Fruit fly (Drosophila melanogaster) whole organism, adult: ENCODE data around the gene CG7789.
A peak's percentile ranks its signal among the peaks of the same experiment; 100 is the strongest.

ENCODE experiments used
- CG11617 ChIP-seq: fragments of 200-800 bp; sonication (Bioruptor generic); optimal IDR thresholded peaks from 2 replicates; lab custom pipeline; 2017; ENCODE audit warnings: mild to moderate bottlenecking, missing biosample characterization, missing genetic modification reagents, missing genetic modification characterization
- CG12768 ChIP-seq: fragments of 200-800 bp; sonication (Bioruptor generic); optimal IDR thresholded peaks from 2 replicates; lab custom pipeline; 2017; ENCODE audit warnings: missing biosample characterization, missing genetic modification characterization, mild to moderate bottlenecking, moderate library complexity, missing genetic modification reagents
- CG14711 ChIP-seq: fragments of 200-800 bp; sonication (Bioruptor generic); optimal IDR thresholded peaks from 2 replicates; lab custom pipeline; 2018; ENCODE audit warnings: missing biosample characterization, mild to moderate bottlenecking, missing genetic modification characterization, moderate library complexity
- CG1620 ChIP-seq: fragments of 200-800 bp; sonication (Bioruptor generic); optimal IDR thresholded peaks from 2 replicates; lab custom pipeline; 2016; ENCODE audit warnings: missing biosample characterization, missing genetic modification characterization
- CG33017 ChIP-seq: fragments of 200-800 bp; sonication (Bioruptor generic); optimal IDR thresholded peaks from 2 replicates; lab custom pipeline; 2018; ENCODE audit warnings: missing biosample characterization, mild to moderate bottlenecking, missing genetic modification characterization, moderate library complexity
- CG5204 ChIP-seq: fragments of 200-800 bp; sonication (Bioruptor generic); optimal IDR thresholded peaks from 2 replicates; lab custom pipeline; 2016; ENCODE audit warnings: missing biosample characterization, missing genetic modification characterization
- CG7045 ChIP-seq: fragments of 200-800 bp; sonication (Bioruptor generic); optimal IDR thresholded peaks from 2 replicates; lab custom pipeline; 2017; ENCODE audit warnings: missing biosample characterization, mild to moderate bottlenecking, missing genetic modification characterization
- CG7101 ChIP-seq: fragments of 200-800 bp; sonication (Bioruptor generic); optimal IDR thresholded peaks from 2 replicates; lab custom pipeline; 2018; ENCODE audit warnings: missing biosample characterization, mild to moderate bottlenecking, missing genetic modification characterization, moderate library complexity
- Clk ChIP-seq: fragments of 200-800 bp; sonication (Bioruptor generic); optimal IDR thresholded peaks from 2 replicates; lab custom pipeline; 2017; ENCODE audit warnings: missing biosample characterization, missing genetic modification characterization
- Crg-1 ChIP-seq: fragments of 200-800 bp; sonication (Bioruptor generic); optimal IDR thresholded peaks from 2 replicates; lab custom pipeline; 2016; ENCODE audit warnings: missing biosample characterization, missing genetic modification characterization
- Hr96 ChIP-seq: fragments of 200-800 bp; sonication (Bioruptor generic); optimal IDR thresholded peaks from 2 replicates; lab custom pipeline; 2016; ENCODE audit warnings: missing biosample characterization, missing genetic modification characterization
- Mnt ChIP-seq: fragments of 200-800 bp; sonication (Bioruptor generic); optimal IDR thresholded peaks from 2 replicates; lab custom pipeline; 2016; ENCODE audit warnings: missing biosample characterization, mild to moderate bottlenecking, missing genetic modification characterization
- bab1 ChIP-seq: fragments of 200-800 bp; sonication (Bioruptor generic); optimal IDR thresholded peaks from 3 replicates; lab custom pipeline; 2019; ENCODE audit warnings: missing biosample characterization, mild to moderate bottlenecking, missing genetic modification characterization, moderate library complexity
- cic ChIP-seq: fragments of 200-800 bp; sonication (Bioruptor generic); optimal IDR thresholded peaks from 2 replicates; lab custom pipeline; 2017; ENCODE audit warnings: missing biosample characterization, mild to moderate bottlenecking, missing genetic modification characterization, moderate library complexity
- cnc ChIP-seq, 2 experiments: fragments of >200 bp; optimal IDR thresholded peaks; 2 replicates each; lab custom pipeline; 2017
- kay ChIP-seq: fragments of 200-800 bp; sonication (Bioruptor generic); peaks from one replicate; lab custom pipeline; 2016; ENCODE audit warnings: missing biosample characterization, missing genetic modification characterization, borderline replicate concordance
- ovo ChIP-seq: fragments of 200-800 bp; sonication (Bioruptor generic); optimal IDR thresholded peaks from 2 replicates; lab custom pipeline; 2016; ENCODE audit warnings: missing biosample characterization, missing genetic modification characterization
- pad ChIP-seq: fragments of 200-800 bp; sonication (Bioruptor generic); optimal IDR thresholded peaks from 3 replicates; lab custom pipeline; 2017; ENCODE audit warnings: missing biosample characterization, missing genetic modification characterization, mild to moderate bottlenecking, moderate library complexity, missing genetic modification reagents
- tj ChIP-seq: fragments of 200-800 bp; sonication (Bioruptor generic); optimal IDR thresholded peaks from 3 replicates; lab custom pipeline; 2017; ENCODE audit warnings: missing biosample characterization, mild to moderate bottlenecking, missing genetic modification characterization, moderate library complexity
- toe ChIP-seq: fragments of 200-800 bp; sonication (Bioruptor generic); optimal IDR thresholded peaks from 2 replicates; lab custom pipeline; 2016; ENCODE audit warnings: missing biosample characterization, missing genetic modification characterization

CG7789 gene

dm6 chr3R:29818434-29819268 lies 15.7 kb downstream of the CG7789 start, which contains the start of gene neo:
Gene neo, plus strand, starts transcription at chr3R:29819131.
- TF ChIP-seq Hr96 (GFP tag; lab: Kevin White, UChicago) (no peak), tj (GFP tag; lab: Kevin White, UChicago) (no peak), cnc (optimal IDR thresholded peaks at IDR 0.05; lab: Kevin White, UChicago) (no peak), CG5204 (GFP tag; lab: Kevin White, UChicago) (no peak), CG12768 (GFP tag; lab: Kevin White, UChicago) (no peak), Mnt (GFP tag; lab: Kevin White, UChicago) (no peak), CG7045 (GFP tag; lab: Kevin White, UChicago) (no peak), Clk (no peak), CG33017 (tag; lab: Kevin White, UChicago) (no peak), CG14711 (tag; lab: Kevin White, UChicago) (no peak), CG7101 (tag; lab: Kevin White, UChicago) (no peak), ovo (GFP tag; lab: Kevin White, UChicago) (no peak), toe (GFP tag; lab: Kevin White, UChicago) (no peak), kay (GFP tag; lab: Kevin White, UChicago) (no peak)

DNA sequence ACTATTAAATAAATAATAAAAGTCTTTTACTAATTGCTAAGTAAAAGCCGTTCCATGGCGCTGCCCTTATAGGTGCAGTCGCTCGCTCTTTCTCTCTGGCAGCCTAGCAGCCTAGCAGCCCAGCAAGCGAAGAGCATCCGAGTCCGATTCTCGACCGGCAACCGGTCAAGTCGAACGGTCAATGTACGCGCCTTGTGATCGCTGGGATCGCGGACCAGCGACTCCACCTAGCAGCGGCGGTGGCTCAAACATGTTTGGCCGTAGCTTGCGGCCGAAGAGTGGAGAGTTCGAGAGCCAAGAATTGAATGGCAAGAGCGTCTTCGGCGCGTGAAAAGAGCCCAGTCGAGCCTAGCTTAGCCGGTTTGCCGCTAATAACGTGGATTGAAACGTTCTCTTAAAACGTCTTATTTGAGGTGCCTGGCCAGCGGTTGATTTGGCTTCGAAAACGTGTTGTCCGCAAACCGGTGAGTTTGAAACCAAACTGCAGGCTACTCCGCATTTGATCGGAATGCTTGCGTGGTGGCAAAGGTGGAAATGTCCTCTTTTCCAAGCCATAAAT lies 26.3 kb downstream of the CG7789 start:
- TF ChIP-seq toe (GFP tag; lab: Kevin White, UChicago), result no peak
- TF ChIP-seq Crg-1, result no peak
- no peak for TF ChIP-seq CG1620 (GFP tag; lab: Kevin White, UChicago)
- no peak for TF ChIP-seq cnc (optimal IDR thresholded peaks at IDR 0.05; lab: Kevin White, UChicago)

DNA sequence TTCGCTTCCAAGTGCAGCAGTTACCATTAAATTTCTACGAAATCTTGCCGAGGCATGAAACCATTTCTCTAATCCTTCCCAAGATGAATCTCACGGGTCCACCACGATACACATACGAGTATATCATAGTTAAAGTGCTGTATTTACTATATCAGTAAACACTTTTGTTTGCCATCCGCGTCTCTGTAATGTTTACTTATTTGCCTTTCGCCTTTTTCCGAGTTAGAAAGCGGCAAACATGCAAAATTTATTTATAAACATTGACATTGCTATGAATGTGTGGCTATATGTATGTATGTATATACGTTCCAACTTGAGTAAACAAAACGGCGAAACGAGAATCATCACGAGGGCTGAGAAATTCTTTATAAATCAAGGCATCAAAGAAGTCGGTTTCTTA lies 27.9 kb downstream of the CG7789 start:
- TF ChIP-seq CG33017 (tag; lab: Kevin White, UChicago) (peak; percentile 55), CG14711 (tag; lab: Kevin White, UChicago) (peak; percentile 69), bab1 (GFP tag; lab: Kevin White, UChicago) (no peak), tj (GFP tag; lab: Kevin White, UChicago) (no peak), kay (GFP tag; lab: Kevin White, UChicago) (no peak), CG1620 (GFP tag; lab: Kevin White, UChicago) (no peak), toe (GFP tag; lab: Kevin White, UChicago) (no peak), Clk (no peak), CG7045 (GFP tag; lab: Kevin White, UChicago) (peak; percentile 79), Hr96 (GFP tag; lab: Kevin White, UChicago) (peak; percentile 29), Crg-1 (peak; percentile 9), pad (peak; percentile 31), cic (GFP tag; lab: Kevin White, UChicago) (peak; percentile 57), ovo (GFP tag; lab: Kevin White, UChicago) (no peak), cnc (optimal IDR thresholded peaks at IDR 0.05; lab: Kevin White, UChicago) (no peak), CG5204 (GFP tag; lab: Kevin White, UChicago) (no peak), CG12768 (GFP tag; lab: Kevin White, UChicago) (peak; percentile 17), CG11617 (GFP tag; lab: Kevin White, UChicago) (no peak), Mnt (GFP tag; lab: Kevin White, UChicago) (no peak), CG7101 (tag; lab: Kevin White, UChicago) (peak; percentile 69)

DNA sequence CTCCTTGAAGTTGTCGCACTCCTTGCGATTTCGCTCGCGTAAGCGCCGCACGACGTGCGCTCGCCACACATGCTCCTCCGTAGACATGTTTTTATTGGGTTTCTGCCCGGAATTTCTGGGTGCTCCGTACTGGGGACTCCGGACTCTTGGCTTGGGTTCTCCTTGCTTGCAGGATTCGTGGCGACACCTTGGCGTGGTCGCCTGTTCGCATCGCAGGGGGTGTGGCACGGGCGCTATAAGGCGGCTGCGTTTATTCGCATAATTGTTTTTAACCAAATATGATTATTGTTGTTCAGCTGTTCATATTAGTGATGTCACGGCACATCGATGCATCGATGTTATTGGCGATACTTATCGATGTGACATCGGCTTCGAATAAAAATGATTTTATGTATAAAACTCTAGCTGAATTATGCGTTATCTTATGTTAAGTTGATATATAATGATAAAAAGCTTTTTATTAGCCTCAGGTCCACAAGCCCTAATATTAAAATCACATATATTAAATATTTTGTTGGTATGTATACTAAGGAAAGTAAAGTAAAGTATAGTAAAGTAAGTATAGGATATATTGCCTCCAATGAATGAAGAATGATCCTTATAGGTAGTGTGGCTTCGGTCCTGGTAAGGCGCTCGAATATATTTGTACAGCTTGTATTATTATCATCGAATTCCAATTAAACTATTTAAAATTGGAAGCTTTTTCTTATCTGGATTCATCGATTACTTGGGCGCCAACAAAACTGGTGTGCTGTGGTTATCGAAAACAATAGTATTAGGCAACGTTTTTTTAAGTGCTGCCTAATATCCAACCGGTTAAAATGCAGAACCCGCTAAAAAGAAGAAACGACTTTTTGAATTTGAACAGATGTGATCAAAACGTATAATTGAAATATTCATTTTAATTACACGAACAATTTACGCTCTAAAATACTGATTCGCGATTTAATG lies 32.0 kb downstream of the CG7789 start, which contains the start of gene Atg16:
Gene Atg16 (minus strand): TSS at position 343 of the 951 bp plus-strand sequence.
- TF ChIP-seq Crg-1 (peak; percentile 27), CG7101 (tag; lab: Kevin White, UChicago) (peak; percentile 4), CG1620 (GFP tag; lab: Kevin White, UChicago) (peak; percentile 50), CG11617 (GFP tag; lab: Kevin White, UChicago) (peak; percentile 19), Clk (no peak), CG33017 (tag; lab: Kevin White, UChicago) (no peak), CG14711 (tag; lab: Kevin White, UChicago) (no peak), ovo (GFP tag; lab: Kevin White, UChicago) (no peak), bab1 (GFP tag; lab: Kevin White, UChicago) (peak; percentile 7), pad (peak; percentile 50), Mnt (GFP tag; lab: Kevin White, UChicago) (no peak), toe (GFP tag; lab: Kevin White, UChicago) (peak; percentile 31), tj (GFP tag; lab: Kevin White, UChicago) (no peak), CG5204 (GFP tag; lab: Kevin White, UChicago) (peak; percentile 30), kay (GFP tag; lab: Kevin White, UChicago) (peak; percentile 49), CG12768 (GFP tag; lab: Kevin White, UChicago) (peak; percentile 10)

DNA sequence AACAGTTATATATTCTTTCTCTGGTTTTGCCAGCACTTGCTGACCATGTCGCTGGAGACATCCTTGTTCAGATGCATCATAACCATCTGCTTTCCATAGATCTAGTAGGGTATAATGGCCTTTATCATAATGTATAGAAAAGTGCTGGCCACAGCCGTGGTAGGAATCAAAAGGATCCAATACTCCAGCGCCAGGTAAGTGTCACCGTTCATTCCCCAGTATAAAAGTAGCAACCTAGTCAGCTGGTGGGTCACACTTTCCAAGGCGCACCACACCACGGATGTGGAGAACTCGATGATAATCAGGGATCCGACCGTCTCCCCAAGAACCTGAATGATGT lies 32.7 kb downstream of the CG7789 start, which contains the start of gene Prtl99C:
Gene Prtl99C (plus strand): TSS at position 241 of the 340 bp plus-strand sequence.
- TF ChIP-seq CG1620 (GFP tag; lab: Kevin White, UChicago) (no peak), cic (GFP tag; lab: Kevin White, UChicago) (no peak), CG7101 (tag; lab: Kevin White, UChicago) (no peak), CG7045 (GFP tag; lab: Kevin White, UChicago) (no peak), kay (GFP tag; lab: Kevin White, UChicago) (no peak), Crg-1 (no peak), CG12768 (GFP tag; lab: Kevin White, UChicago) (no peak), CG11617 (GFP tag; lab: Kevin White, UChicago) (no peak)
